Fruit fly (Drosophila melanogaster): ENCODE measurements around the gene Arglu1.

DNA sequence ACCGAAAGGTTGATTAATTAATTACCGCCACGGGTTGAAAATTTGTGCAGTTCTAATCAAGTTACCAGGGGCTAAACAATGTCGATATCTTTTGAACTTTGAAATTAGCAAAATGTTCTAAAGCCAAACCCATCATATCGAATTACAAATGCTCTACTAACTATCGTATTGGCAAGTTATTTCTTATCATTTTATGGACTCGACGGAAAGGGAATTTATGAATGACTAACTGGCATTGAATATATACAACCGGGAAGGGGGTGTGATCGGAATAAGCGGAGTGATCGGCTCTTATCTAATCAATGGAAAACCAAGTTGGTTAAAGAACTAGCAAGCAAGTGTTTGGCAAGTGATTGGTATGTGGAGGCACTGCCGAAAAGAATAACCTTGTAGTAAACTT, 5.6 kb upstream of the Arglu1 start:
- TF ChIP-seq Dll (optimal IDR thresholded peaks at IDR 0.05): no peak
- TF ChIP-seq psq (optimal IDR thresholded peaks at IDR 0.05): no peak
- no peak for TF ChIP-seq pan (optimal IDR thresholded peaks at IDR 0.05)
